Worm (Caenorhabditis elegans): ENCODE data around the gene pole-4.

- TF ChIP-seq him-1 (tag; optimal IDR thresholded peaks at IDR 0.05), result no peak
- TF ChIP-seq dao-5 (tag; optimal IDR thresholded peaks at IDR 0.05), result no peak
- no peak for TF ChIP-seq W03F9.2 (tag; optimal IDR thresholded peaks at IDR 0.05)
These were observed 2.1 kb downstream of the pole-4 start for ce11 chrII:14967084-14967483.

Measured in whole organism, L4/young adult.